Worm (Caenorhabditis elegans) whole organism, L1 larva: ENCODE data around the gene chdh-1.

Experiments
- aly-2 ChIP-seq: fragments of 150-350 bp; optimal IDR thresholded peaks from 2 replicates; lab custom pipeline; 2014; ENCODE audit warnings: missing biosample characterization, missing genetic modification characterization
- ceh-88 ChIP-seq: fragments of 200-800 bp; sonication (Bioruptor generic); IDR thresholded peaks from 2 replicates; pipeline ENCODE4 v1.3.6; 2022; ENCODE audit warnings: missing genetic modification characterization, missing compliant biosample characterization
- ceh-90 ChIP-seq: sonication (generic microtip); optimal IDR thresholded peaks from 2 replicates; lab custom pipeline; 2016; ENCODE audit warnings: missing genetic modification characterization, missing compliant biosample characterization
- egl-13 ChIP-seq: sonication (generic microtip); optimal IDR thresholded peaks from 2 replicates; lab custom pipeline; 2016; ENCODE audit warnings: missing genotype, missing genetic modification reagents, missing genetic modification characterization, missing compliant biosample characterization
- fkh-10 ChIP-seq: sonication (generic microtip); optimal IDR thresholded peaks from 2 replicates; lab custom pipeline; 2017; ENCODE audit warnings: missing biosample characterization, missing genetic modification reagents, missing genetic modification characterization
- fos-1 ChIP-seq: fragments of 150-350 bp; optimal IDR thresholded peaks from 2 replicates; lab custom pipeline; 2014; ENCODE audit warnings: missing biosample characterization, missing genetic modification characterization
- lin-15B ChIP-seq: fragments of 150-350 bp; sonication (generic microtip); optimal IDR thresholded peaks from 3 replicates; lab custom pipeline; 2014; ENCODE audit warnings: missing biosample characterization, missing genetic modification characterization
- nhr-237 ChIP-seq: fragments of 150-350 bp; optimal IDR thresholded peaks from 2 replicates; lab custom pipeline; 2014; ENCODE audit warnings: missing biosample characterization, missing genetic modification characterization
- sptf-1 ChIP-seq: fragments of 150-350 bp; optimal IDR thresholded peaks from 2 replicates; lab custom pipeline; 2014; ENCODE audit warnings: missing biosample characterization, missing genetic modification characterization
- zag-1 ChIP-seq: fragments of 150-350 bp; optimal IDR thresholded peaks from 2 replicates; lab custom pipeline; 2014; ENCODE audit warnings: missing biosample characterization, missing genetic modification characterization

ce11 chrII:8743379-8744173, 44.8 kb upstream of the chdh-1 start, which contains the start of gene mak-1:
- TF ChIP-seq aly-2 (tag; lab: Kevin White, UChicago) (no peak), fkh-10 (GFP tag; lab: Kevin White, UChicago) (no peak), zag-1 (tag; lab: Kevin White, UChicago) (no peak), egl-13 (tag; lab: Kevin White, UChicago) (no peak), nhr-237 (tag; lab: Kevin White, UChicago) (no peak), sptf-1 (no peak), fos-1 (tag; lab: Kevin White, UChicago) (no peak), ceh-90 (tag; lab: Kevin White, UChicago) (no peak), ceh-88 (no peak), lin-15B (tag; lab: Kevin White, UChicago) (no peak)
